Worm (Caenorhabditis elegans) whole organism, L4 larva: ENCODE data around the gene T05C3.6.

Source experiments
- F37D6.2 ChIP-seq: sonication (generic microtip); optimal IDR thresholded peaks from 2 replicates; lab custom pipeline; 2016; ENCODE audit warnings: mild to moderate bottlenecking, missing genetic modification characterization, missing compliant biosample characterization
- Y48G9A.11 ChIP-seq: fragments of 200-800 bp; sonication (Bioruptor generic); IDR thresholded peaks from 2 replicates; pipeline ENCODE4 v1.3.6; 2022; ENCODE audit warnings: missing genetic modification reagents, missing genetic modification characterization, missing compliant biosample characterization
- Y5F2A.4 ChIP-seq: fragments of 200-800 bp; sonication (Bioruptor generic); optimal IDR thresholded peaks from 2 replicates; lab custom pipeline; 2018; ENCODE audit warnings: mild to moderate bottlenecking, missing genetic modification characterization, missing compliant biosample characterization
- aha-1 ChIP-seq: fragments of 150-350 bp; peaks from one replicate; lab custom pipeline; 2014; ENCODE audit warnings: missing biosample characterization, missing genetic modification characterization
- ceh-20 ChIP-seq: fragments of 200-800 bp; sonication (Bioruptor generic); IDR thresholded peaks from 2 replicates; pipeline ENCODE4 v1.3.6; 2022; ENCODE audit warnings: missing genetic modification reagents, missing genetic modification characterization, missing compliant biosample characterization
- ceh-28 ChIP-seq: fragments of 150-350 bp; optimal IDR thresholded peaks from 2 replicates; lab custom pipeline; 2014; ENCODE audit warnings: missing biosample characterization, missing genetic modification reagents, missing genetic modification characterization
- ctbp-1 ChIP-seq: fragments of 200-800 bp; sonication (Bioruptor generic); IDR thresholded peaks from 2 replicates; pipeline ENCODE4 v1.3.6; 2022; ENCODE audit warnings: missing genetic modification reagents, missing genetic modification characterization, missing compliant biosample characterization
- daf-16 ChIP-seq, 3 experiments: sonication (generic microtip); optimal IDR thresholded peaks; 2 replicates each; lab custom pipeline; 2016 to 2017; ENCODE audit warnings: missing genetic modification characterization in 3 of 3, missing genetic modification reagents in 3 of 3, mild to moderate bottlenecking in 2 of 3, missing compliant biosample characterization in 2 of 3, missing biosample characterization in 1 of 3, moderate library complexity in 1 of 3
- dmd-6 ChIP-seq: fragments of 200-800 bp; sonication (Bioruptor generic); IDR thresholded peaks from 2 replicates; pipeline ENCODE4 v1.3.6; 2022; ENCODE audit warnings: missing genetic modification reagents, missing genetic modification characterization, missing compliant biosample characterization
- dpl-1 ChIP-seq: fragments of 150-350 bp; optimal IDR thresholded peaks from 2 replicates; lab custom pipeline; 2014; ENCODE audit warnings: missing biosample characterization, missing genetic modification reagents, missing genetic modification characterization
- dve-1 ChIP-seq: sonication (generic microtip); optimal IDR thresholded peaks from 2 replicates; lab custom pipeline; 2017; ENCODE audit warnings: antibody characterized with exemption, mild to moderate bottlenecking, missing genetic modification characterization, missing compliant biosample characterization; ENCODE audit not compliant: insufficient read depth
- egl-43 ChIP-seq: fragments of 200-800 bp; sonication (Bioruptor generic); IDR thresholded peaks from 2 replicates; pipeline ENCODE4 v1.3.6; 2022; ENCODE audit warnings: missing genetic modification reagents, missing genetic modification characterization, missing compliant biosample characterization
- fkh-10 ChIP-seq: fragments of 150-350 bp; optimal IDR thresholded peaks from 2 replicates; lab custom pipeline; 2014; ENCODE audit warnings: missing biosample characterization, missing genetic modification reagents, missing genetic modification characterization
- gei-8 ChIP-seq: fragments of 200-800 bp; sonication (Bioruptor generic); optimal IDR thresholded peaks from 2 replicates; lab custom pipeline; 2018; ENCODE audit warnings: mild to moderate bottlenecking, missing genetic modification characterization, missing compliant biosample characterization
- hlh-11 ChIP-seq: fragments of 200-800 bp; sonication (Bioruptor generic); optimal IDR thresholded peaks from 2 replicates; lab custom pipeline; 2018; ENCODE audit warnings: mild to moderate bottlenecking, missing genetic modification characterization, missing compliant biosample characterization
- hlh-30 ChIP-seq: sonication (generic microtip); optimal IDR thresholded peaks from 2 replicates; lab custom pipeline; 2017; ENCODE audit warnings: antibody characterized with exemption, mild to moderate bottlenecking, missing genetic modification characterization, missing compliant biosample characterization; ENCODE audit not compliant: insufficient read depth
- jun-1 ChIP-seq: fragments of 150-350 bp; optimal IDR thresholded peaks from 2 replicates; lab custom pipeline; 2014; ENCODE audit warnings: missing biosample characterization, missing genetic modification reagents, missing genetic modification characterization
- lim-7 ChIP-seq: fragments of 200-800 bp; sonication (Bioruptor generic); IDR thresholded peaks from 2 replicates; pipeline ENCODE4 v1.3.6; 2022; ENCODE audit warnings: missing genetic modification characterization, missing compliant biosample characterization
- lin-13 ChIP-seq: fragments of 150-350 bp; optimal IDR thresholded peaks from 2 replicates; lab custom pipeline; 2014; ENCODE audit warnings: missing biosample characterization, missing genetic modification reagents, missing genetic modification characterization
- lin-39 ChIP-seq: fragments of 150-350 bp; optimal IDR thresholded peaks from 2 replicates; lab custom pipeline; 2014; ENCODE audit warnings: missing biosample characterization, missing genetic modification reagents, missing genetic modification characterization
- lsy-2 ChIP-seq, 2 experiments: fragments of 150-350 bp in 1 of 2; sonication (generic microtip) in 1 of 2; optimal IDR thresholded peaks; 2 replicates each; lab custom pipeline; 2014 to 2017; ENCODE audit warnings: missing biosample characterization in 2 of 2, missing genetic modification characterization in 2 of 2
- madf-9 ChIP-seq: fragments of 200-800 bp; sonication (Bioruptor generic); conservative IDR thresholded peaks from 2 replicates; pipeline ENCODE4 v1.3.6; 2022; ENCODE audit warnings: missing genetic modification reagents, missing genetic modification characterization, missing compliant biosample characterization
- mdl-1 ChIP-seq, 2 experiments: fragments of 150-350 bp in 1 of 2; sonication (generic microtip) in 1 of 2; optimal IDR thresholded peaks; 2 replicates each; lab custom pipeline; 2014 to 2017; ENCODE audit warnings: missing biosample characterization in 2 of 2, missing genetic modification characterization in 2 of 2
- mes-2 ChIP-seq: sonication (generic microtip); optimal IDR thresholded peaks from 2 replicates; lab custom pipeline; 2016; ENCODE audit warnings: missing genotype, mild to moderate bottlenecking, missing genetic modification characterization, missing compliant biosample characterization; ENCODE audit not compliant: poor library complexity, severe bottlenecking
- mxl-2 ChIP-seq: fragments of 200-800 bp; sonication (Bioruptor generic); conservative IDR thresholded peaks from 2 replicates; pipeline ENCODE4 v1.3.6; 2022; ENCODE audit warnings: missing genetic modification reagents, missing genetic modification characterization, missing compliant biosample characterization
- nhr-102 ChIP-seq: sonication (generic microtip); optimal IDR thresholded peaks from 2 replicates; lab custom pipeline; 2016; ENCODE audit warnings: mild to moderate bottlenecking, missing genetic modification characterization, moderate library complexity, missing compliant biosample characterization
- nhr-25 ChIP-seq: sonication (generic microtip); optimal IDR thresholded peaks from 2 replicates; lab custom pipeline; 2017; ENCODE audit warnings: missing genetic modification characterization, mild to moderate bottlenecking, missing compliant biosample characterization, antibody characterized with exemption, moderate library complexity, borderline replicate concordance; ENCODE audit not compliant: insufficient read depth
- rbr-2 ChIP-seq: sonication (generic microtip); optimal IDR thresholded peaks from 2 replicates; lab custom pipeline; 2016; ENCODE audit warnings: missing genotype, missing genetic modification characterization, missing compliant biosample characterization
- sdz-12 ChIP-seq: fragments of 200-800 bp; sonication (Bioruptor generic); optimal IDR thresholded peaks from 2 replicates; lab custom pipeline; 2018; ENCODE audit warnings: mild to moderate bottlenecking, missing genetic modification characterization, missing compliant biosample characterization
- spr-1 ChIP-seq: sonication (generic microtip); optimal IDR thresholded peaks from 2 replicates; lab custom pipeline; 2016; ENCODE audit warnings: mild to moderate bottlenecking, missing genetic modification characterization, missing compliant biosample characterization
- unc-62 ChIP-seq, 3 experiments: fragments of 150-350 bp in 1 of 3; sonication (generic microtip); optimal IDR thresholded peaks in 2 of 3; peaks in 1 of 3; 1 replicate in 1 of 3; 2 replicates in 2 of 3; lab custom pipeline; 2014 to 2017; ENCODE audit warnings: missing biosample characterization in 3 of 3, missing genetic modification characterization in 3 of 3, missing genetic modification reagents in 3 of 3, missing genotype in 1 of 3
- zip-11 ChIP-seq: fragments of 200-800 bp; sonication (Bioruptor generic); IDR thresholded peaks from 2 replicates; pipeline ENCODE4 v1.3.6; 2022; ENCODE audit warnings: missing genetic modification characterization, missing compliant biosample characterization

T05C3.6 gene

DNA sequence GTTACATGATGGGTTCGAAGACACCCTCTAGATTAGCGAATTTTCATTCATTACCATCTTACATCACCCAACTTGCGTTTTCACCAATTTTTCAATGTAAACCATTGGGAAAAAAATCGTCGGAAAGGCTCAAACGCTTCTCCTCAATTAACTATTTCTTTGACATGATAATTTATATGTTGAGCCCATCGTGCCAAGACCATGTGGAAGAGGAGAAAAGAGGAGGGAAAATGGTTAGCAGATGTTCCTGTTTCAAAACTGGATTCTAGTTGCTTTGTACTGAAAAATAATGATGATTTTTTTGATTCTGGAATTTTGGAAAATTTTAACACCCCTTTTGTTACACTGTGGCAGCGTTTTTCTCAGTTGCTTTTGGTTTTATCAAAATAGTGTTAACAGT, 46.2 kb upstream of the T05C3.6 start:
- TF ChIP-seq dve-1 (tag; lab: Kevin White, UChicago) (no peak), unc-62 (GFP tag; optimal IDR thresholded peaks at IDR 0.05 in 1 of 2; lab: Kevin White, UChicago) (peak in 1 of 2 experiments; percentile 57), unc-62 (tag; optimal IDR thresholded peaks at IDR 0.05; lab: Kevin White, UChicago) (no peak)

DNA sequence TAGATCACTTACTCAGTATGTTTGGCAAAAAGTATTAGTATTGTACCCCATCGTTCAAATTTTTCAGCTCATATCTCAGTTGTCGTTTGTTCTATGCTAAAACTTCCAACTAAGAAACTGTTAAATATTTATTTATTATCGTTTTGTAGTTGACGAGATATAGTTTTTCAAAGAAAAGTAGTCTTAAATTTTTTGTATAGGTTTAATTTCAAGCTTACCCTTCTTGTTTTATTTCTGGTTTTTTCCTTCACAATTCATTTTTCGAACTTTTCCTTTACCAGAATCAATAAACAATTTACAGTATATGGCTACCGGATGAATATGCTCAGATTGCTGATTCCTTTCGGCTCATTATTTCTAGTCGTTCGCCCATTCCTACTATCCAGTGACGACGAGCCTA, 44.4 kb upstream of the T05C3.6 start, which contains the start of gene F08F3.1:
Gene F08F3.1, plus strand, starts transcription at position 301 of the 400 bp plus-strand sequence.
- TF ChIP-seq ceh-28 (tag; lab: Kevin White, UChicago) (no peak), ceh-20 (GFP tag; lab: Robert Waterston, UW) (no peak), lsy-2 (tag; optimal IDR thresholded peaks at IDR 0.05; lab: Kevin White, UChicago) (no peak), unc-62 (GFP tag; optimal IDR thresholded peaks at IDR 0.05 in 1 of 2; lab: Kevin White, UChicago) (peak in 1 of 2 experiments; percentile 89), unc-62 (tag; optimal IDR thresholded peaks at IDR 0.05; lab: Kevin White, UChicago) (no peak), lim-7 (no peak)

DNA sequence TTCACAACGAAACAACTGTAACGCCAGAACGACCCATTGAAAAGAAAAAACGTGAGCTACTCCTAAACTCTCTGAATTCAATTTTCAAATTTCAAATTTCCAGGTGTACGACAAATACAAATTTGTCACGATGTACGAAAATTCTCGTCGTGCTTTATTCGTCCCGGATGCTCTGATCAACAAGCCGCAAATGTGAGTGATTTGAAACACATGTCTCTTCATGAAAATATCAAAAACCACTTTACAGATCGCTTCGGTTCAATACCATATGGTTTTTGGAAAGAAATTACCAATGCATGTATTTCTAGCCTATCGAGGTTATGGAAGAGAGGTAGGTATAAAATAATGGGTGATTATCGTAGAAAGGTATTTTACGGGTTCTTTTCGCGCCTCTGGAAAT, 43.2 kb upstream of the T05C3.6 start:
- TF ChIP-seq mxl-2 (GFP tag; lab: Robert Waterston, UW), result no peak
- peak; percentile 45 for TF ChIP-seq aha-1

DNA sequence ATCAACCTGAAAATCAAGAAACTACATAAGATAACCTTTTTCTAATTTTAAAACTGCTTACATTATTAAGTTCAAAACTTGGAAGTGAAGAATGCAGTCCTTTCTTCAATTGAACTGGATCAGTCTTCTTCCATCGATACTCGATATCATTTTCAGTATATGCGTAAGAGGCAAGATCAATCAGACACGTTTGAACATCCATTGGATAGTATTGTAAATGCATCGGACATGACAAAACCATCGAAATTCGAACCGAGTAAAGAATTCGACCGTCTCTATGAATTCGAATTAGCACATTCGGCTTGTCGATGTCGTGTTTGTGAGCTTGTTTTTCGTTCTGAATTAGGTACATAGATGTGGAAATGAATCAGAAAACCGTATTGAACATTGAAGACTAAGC, 39.5 kb upstream of the T05C3.6 start:
- TF ChIP-seq unc-62 (GFP tag; optimal IDR thresholded peaks at IDR 0.05 in 1 of 2; lab: Kevin White, UChicago), result peak in 1 of 2 experiments; percentile 82
- TF ChIP-seq unc-62 (tag; optimal IDR thresholded peaks at IDR 0.05; lab: Kevin White, UChicago), result no peak
- TF ChIP-seq rbr-2 (tag; lab: Kevin White, UChicago), result no peak
- peak; percentile 73 for TF ChIP-seq aha-1

DNA sequence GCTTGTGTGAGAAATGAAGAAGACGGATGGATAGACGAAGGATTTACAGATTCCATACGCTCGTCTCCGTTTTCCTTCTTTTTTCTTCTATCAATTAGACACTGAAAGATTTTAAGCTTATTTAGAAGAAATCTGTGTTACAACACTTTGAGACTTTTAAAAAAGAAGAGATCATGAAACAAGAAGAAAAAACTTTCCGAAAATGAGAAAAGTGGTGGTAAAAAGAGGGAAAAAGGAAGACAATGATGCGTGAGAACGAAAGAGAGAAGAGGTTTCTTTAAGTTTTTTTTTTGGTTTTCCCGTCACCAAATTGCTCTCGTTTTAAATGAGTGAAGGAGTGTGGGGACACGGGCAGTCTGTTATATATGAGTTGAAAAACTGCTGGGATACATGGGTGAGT, 36.6 kb upstream of the T05C3.6 start, which contains the start of gene glc-3:
Gene glc-3, minus strand, starts transcription at position 101 of the 400 bp plus-strand sequence.
- TF ChIP-seq dmd-6 (no peak), daf-16 (GFP tag; optimal IDR thresholded peaks at IDR 0.05; lab: Kevin White, UChicago) (no peak), daf-16 (tag; optimal IDR thresholded peaks at IDR 0.05; lab: Kevin White, UChicago) (no peak), unc-62 (GFP tag; optimal IDR thresholded peaks at IDR 0.05 in 1 of 2; lab: Kevin White, UChicago) (no peak), unc-62 (tag; optimal IDR thresholded peaks at IDR 0.05; lab: Kevin White, UChicago) (no peak)

DNA sequence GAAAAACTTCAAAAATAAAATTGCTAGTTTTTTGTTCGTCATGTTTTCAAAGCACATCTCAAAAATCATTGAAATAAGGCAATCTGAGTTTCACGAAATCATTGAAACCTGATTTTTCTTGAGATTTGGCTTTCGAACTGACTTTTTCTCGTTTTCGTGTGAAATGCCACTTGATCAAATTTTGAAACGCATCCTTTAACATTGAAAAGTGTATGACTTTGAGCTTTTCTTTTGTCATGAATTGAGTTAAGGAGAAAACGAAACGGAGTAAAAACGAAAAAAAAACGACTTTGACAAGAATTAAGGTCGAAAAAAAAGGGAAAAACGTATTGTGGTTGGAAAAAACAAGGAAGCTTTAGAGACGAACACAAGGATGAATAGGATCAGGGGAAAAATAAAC, 35.3 kb upstream of the T05C3.6 start:
- TF ChIP-seq jun-1 (tag; lab: Kevin White, UChicago), result no peak
- TF ChIP-seq fkh-10 (GFP tag; lab: Kevin White, UChicago), result peak; percentile 74
- TF ChIP-seq, all 104 proteins: peak for 1

DNA sequence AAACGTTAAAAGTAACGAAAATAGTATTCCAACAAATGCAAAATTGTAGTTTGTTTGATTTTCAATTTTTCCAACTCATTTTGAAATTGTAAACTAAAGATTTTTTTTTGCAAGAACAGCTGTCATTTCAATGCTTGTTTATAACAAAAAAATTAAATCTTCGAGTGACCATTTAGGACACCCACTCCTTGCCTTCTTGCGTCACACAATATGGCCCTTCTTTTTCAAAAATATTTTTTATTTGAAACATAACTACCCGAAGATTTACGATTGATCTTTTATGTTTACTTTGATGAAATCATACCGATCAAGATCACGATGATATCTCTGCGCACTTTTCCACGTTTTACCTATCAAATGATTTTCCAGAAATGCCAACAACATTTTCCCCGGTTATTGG, 30.4 kb upstream of the T05C3.6 start, which contains the start of gene ZC317.2:
Gene ZC317.2, plus strand, starts transcription at position 301 of the 400 bp plus-strand sequence.
- TF ChIP-seq nhr-102 (no peak), aha-1 (peak; percentile 53)

DNA sequence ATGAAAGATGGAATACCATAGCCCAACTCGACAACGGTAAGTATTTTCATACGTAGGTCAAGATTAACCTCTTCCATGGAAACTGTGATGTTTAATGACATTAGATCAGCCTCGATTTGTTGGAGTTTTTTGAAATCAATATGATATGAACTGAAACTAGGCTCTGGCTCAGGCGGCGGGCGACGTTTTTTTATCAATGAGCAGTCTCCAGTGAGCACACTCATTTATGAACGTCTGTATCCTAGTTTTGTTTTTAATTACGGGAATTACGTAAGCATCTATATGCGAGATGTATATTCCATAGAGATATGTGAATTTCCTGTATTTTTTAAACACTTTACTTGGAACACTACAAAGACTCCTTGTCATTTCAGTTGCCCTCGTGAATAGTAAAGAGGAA, 27.4 kb upstream of the T05C3.6 start, which contains the start of gene srg-67:
Gene srg-67, minus strand, starts transcription at position 101 of the 400 bp plus-strand sequence.
- TF ChIP-seq ceh-28 (tag; lab: Kevin White, UChicago) (no peak), mdl-1 (tag; optimal IDR thresholded peaks at IDR 0.05; lab: Kevin White, UChicago) (no peak)

DNA sequence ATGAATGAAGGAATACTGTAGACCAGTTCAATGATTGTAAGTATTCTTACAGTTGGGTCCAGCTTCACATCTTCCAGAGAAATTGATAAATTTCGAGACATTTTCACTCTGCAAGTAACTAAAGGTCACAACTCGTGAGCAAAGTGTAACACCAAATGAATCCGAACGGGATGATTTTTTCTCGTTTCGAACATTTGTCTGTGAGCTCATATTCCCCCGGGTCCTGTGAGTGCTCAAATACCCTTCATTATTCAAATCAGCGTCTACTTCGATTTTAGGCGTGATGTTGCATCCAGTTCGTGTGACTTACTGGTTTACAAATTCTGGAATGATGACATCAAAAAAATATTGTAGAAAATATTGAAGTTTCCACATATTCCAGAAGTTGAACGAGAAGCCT, 24.9 kb upstream of the T05C3.6 start, which contains the start of gene srg-68:
Gene srg-68, minus strand, starts transcription at position 101 of the 400 bp plus-strand sequence.
- TF ChIP-seq jun-1 (tag; lab: Kevin White, UChicago) (no peak), hlh-30 (no peak), spr-1 (tag; lab: Kevin White, UChicago) (no peak), dpl-1 (GFP tag; lab: Kevin White, UChicago) (no peak), egl-43 (GFP tag; lab: Robert Waterston, UW) (no peak), hlh-11 (tag; lab: Kevin White, UChicago) (no peak), sdz-12 (GFP tag; lab: Kevin White, UChicago) (no peak), mes-2 (tag; lab: Kevin White, UChicago) (no peak), zip-11 (GFP tag; lab: Robert Waterston, UW) (no peak), gei-8 (GFP tag; lab: Kevin White, UChicago) (no peak), lin-13 (no peak), F37D6.2 (tag; lab: Kevin White, UChicago) (no peak), Y48G9A.11 (GFP tag; lab: Robert Waterston, UW) (no peak), lin-39 (tag; lab: Kevin White, UChicago) (no peak), Y5F2A.4 (GFP tag; lab: Kevin White, UChicago) (no peak), ctbp-1 (GFP tag; lab: Robert Waterston, UW) (no peak), madf-9 (GFP tag; lab: Robert Waterston, UW) (no peak), nhr-25 (tag; lab: Kevin White, UChicago) (no peak)
